Fruit fly (Drosophila melanogaster): ENCODE results near the gene CG4789.

CG4789 gene

dm6 chrX:16811213-16811749 is 10.6 kb downstream of the CG4789 start, which contains the start of gene CG4829 (continued):
- peak; percentile 89 for TF ChIP-seq CG11456 (GFP tag; IDR thresholded peaks at IDR 0.05)
- peak; percentile 73; the same call in 2 of the 3 replicates for TF ChIP-seq CG6175 (GFP tag; IDR thresholded peaks at IDR 0.05)
- no peak for TF ChIP-seq aop (GFP tag; IDR thresholded peaks at IDR 0.05)
- peak; percentile 81 for TF ChIP-seq CG4328 (GFP tag; optimal IDR thresholded peaks at IDR 0.05)
- TF ChIP-seq Ravus (GFP tag; IDR thresholded peaks at IDR 0.05), result peak; percentile 71
- TF ChIP-seq CG2199 (GFP tag; IDR thresholded peaks at IDR 0.05), result peak; percentile 84
- TF ChIP-seq Hr51 (GFP tag; optimal IDR thresholded peaks at IDR 0.05), result peak; percentile 62 to 90
- TF ChIP-seq dpn (GFP tag; optimal IDR thresholded peaks at IDR 0.05), result peak; percentile 88 to 91
- TF ChIP-seq Med (GFP tag), result peak; percentile 99
- TF ChIP-seq abd-A (tag; optimal IDR thresholded peaks at IDR 0.05), result peak; percentile 78
- peak; percentile 73 for TF ChIP-seq CG15696 (tag; optimal IDR thresholded peaks at IDR 0.05)
- TF ChIP-seq Gug (GFP tag; IDR thresholded peaks at IDR 0.05), result peak; percentile 80
- peak; percentile 70 for TF ChIP-seq CG12155 (GFP tag; optimal IDR thresholded peaks at IDR 0.05)
- TF ChIP-seq CG4617 (GFP tag; optimal IDR thresholded peaks at IDR 0.05; ENCODE audit: borderline replicate concordance), result peak; percentile 33
- TF ChIP-seq D19A (tag; optimal IDR thresholded peaks at IDR 0.05), result peak; percentile 86
- TF ChIP-seq Drgx (GFP tag; IDR thresholded peaks at IDR 0.05), result peak; percentile 68
- TF ChIP-seq Doc2 (GFP tag; IDR thresholded peaks at IDR 0.05), result peak; percentile 59
- peak; percentile 95 for TF ChIP-seq CG12769 (tag; optimal IDR thresholded peaks at IDR 0.05)
- peak; percentile 83 for TF ChIP-seq pum (GFP tag; optimal IDR thresholded peaks at IDR 0.05)
- peak; percentile 89 for TF ChIP-seq so (GFP tag; IDR thresholded peaks at IDR 0.05)
- no peak for TF ChIP-seq Dref (GFP tag; IDR thresholded peaks at IDR 0.05)
- peak; percentile 92 for TF ChIP-seq kah (GFP tag; optimal IDR thresholded peaks at IDR 0.05)
- TF ChIP-seq CG15269 (tag; optimal IDR thresholded peaks at IDR 0.05), result peak; percentile 93
- TF ChIP-seq CG6654 (GFP tag; optimal IDR thresholded peaks at IDR 0.05), result peak; percentile 71
- peak; percentile 82 for TF ChIP-seq fd64A (GFP tag; optimal IDR thresholded peaks at IDR 0.05)
- peak; percentile 92 for TF ChIP-seq CG13424 (tag; optimal IDR thresholded peaks at IDR 0.05)
- TF ChIP-seq PHDP (tag; optimal IDR thresholded peaks at IDR 0.05), result peak; percentile 91
- no peak for TF ChIP-seq ash1 (GFP tag; optimal IDR thresholded peaks at IDR 0.05)
- TF ChIP-seq bbx (GFP tag; IDR thresholded peaks at IDR 0.05; ENCODE audit: partially characterized antibody), result no peak
- peak; percentile 72 for TF ChIP-seq CG11085 (GFP tag; IDR thresholded peaks at IDR 0.05)
- TF ChIP-seq CG17328 (GFP tag; IDR thresholded peaks at IDR 0.05), result peak; percentile 88
- TF ChIP-seq CG8089 (GFP tag; optimal IDR thresholded peaks at IDR 0.05), result peak; percentile 84
- no peak for TF ChIP-seq TFAM (GFP tag; optimal IDR thresholded peaks at IDR 0.05)
- TF ChIP-seq pnt (GFP tag; optimal IDR thresholded peaks at IDR 0.05), result peak; percentile 79
- peak; percentile 93 for TF ChIP-seq lab (GFP tag; optimal IDR thresholded peaks at IDR 0.05)
- peak; percentile 74 for TF ChIP-seq Dip3 (GFP tag; optimal IDR thresholded peaks at IDR 0.05)
- peak; percentile 79 for TF ChIP-seq ssp (GFP tag; IDR thresholded peaks at IDR 0.05)
- peak; percentile 79 for TF ChIP-seq CG17912 (GFP tag; optimal IDR thresholded peaks at IDR 0.05)
- peak; percentile 65 for TF ChIP-seq Bdp1 (GFP tag; optimal IDR thresholded peaks at IDR 0.05)
- TF ChIP-seq fru (optimal IDR thresholded peaks at IDR 0.05), result no peak
- peak; percentile 92 for TF ChIP-seq sr (GFP tag; IDR thresholded peaks at IDR 0.05)
- no peak for TF ChIP-seq CG7745 (tag; optimal IDR thresholded peaks at IDR 0.05)
- TF ChIP-seq Mes4 (GFP tag; optimal IDR thresholded peaks at IDR 0.05), result peak; percentile 84
- TF ChIP-seq maf-S (GFP tag; optimal IDR thresholded peaks at IDR 0.05), result peak; percentile 75
- TF ChIP-seq Nf-YA (GFP tag; IDR thresholded peaks at IDR 0.05), result peak; percentile 72
- TF ChIP-seq dan (GFP tag; IDR thresholded peaks at IDR 0.05), result no peak
- peak; percentile 63 for TF ChIP-seq dmrt11E (tag; optimal IDR thresholded peaks at IDR 0.05)
- TF ChIP-seq Taf1 (GFP tag; IDR thresholded peaks at IDR 0.05), result peak; percentile 54
- TF ChIP-seq CG34422 (GFP tag; IDR thresholded peaks at IDR 0.05), result peak; percentile 90
- TF ChIP-seq az2 (GFP tag; optimal IDR thresholded peaks at IDR 0.05), result peak; percentile 82
- no peak for TF ChIP-seq Dfd (GFP tag; optimal IDR thresholded peaks at IDR 0.05)

Measured in whole organism, embryonic.